Worm (Caenorhabditis elegans) whole organism, midembryonic: ENCODE measurements around the gene srx-4.

Experiments
- T22C8.4 ChIP-seq: fragments of 200-800 bp; sonication (Bioruptor generic); IDR thresholded peaks from 2 replicates; pipeline ENCODE4 v1.3.6; 2022; ENCODE audit warnings: missing genetic modification characterization, missing compliant biosample characterization
- flt-1 ChIP-seq: fragments of 200-800 bp; sonication (Bioruptor generic); IDR thresholded peaks from 2 replicates; pipeline ENCODE4 v1.3.6; 2022; ENCODE audit warnings: missing genetic modification characterization, missing compliant biosample characterization
- klf-2 ChIP-seq: fragments of 200-800 bp; sonication (Bioruptor generic); conservative IDR thresholded peaks from 2 replicates; pipeline ENCODE4 v1.3.6; 2022; ENCODE audit warnings: missing genetic modification reagents, missing genetic modification characterization, missing compliant biosample characterization
- med-1 ChIP-seq: sonication (generic microtip); optimal IDR thresholded peaks from 2 replicates; lab custom pipeline; 2017; ENCODE audit warnings: missing genetic modification characterization, mild to moderate bottlenecking, missing compliant biosample characterization, antibody characterized with exemption, missing genetic modification reagents; ENCODE audit not compliant: insufficient read depth
- ztf-29 ChIP-seq: fragments of 200-800 bp; sonication (Bioruptor generic); IDR thresholded peaks from 2 replicates; pipeline ENCODE4 v1.3.6; 2022; ENCODE audit warnings: missing genetic modification reagents, missing genetic modification characterization, missing compliant biosample characterization

ce11 chrV:706918-707317 is 14.3 kb upstream of the srx-4 start, which contains the start of gene srbc-38:
- TF ChIP-seq ztf-29 (no peak), T22C8.4 (GFP tag; lab: Robert Waterston, UW) (no peak), klf-2 (GFP tag; lab: Robert Waterston, UW) (no peak), med-1 (GFP tag; lab: Kevin White, UChicago) (no peak), flt-1 (no peak)
